Fruit fly (Drosophila melanogaster) whole organism, embryonic: ENCODE results near the gene Atat.

Experiments
- Adf1 ChIP-seq: fragments of 200-800 bp; sonication (Bioruptor generic); IDR thresholded peaks from 2 replicates; pipeline ENCODE4 v1.3.6; 2022; ENCODE audit warnings: missing biosample characterization, missing genetic modification characterization
- Atf3 ChIP-seq: fragments of 200-800 bp; sonication (Bioruptor generic); optimal IDR thresholded peaks from 3 replicates; lab custom pipeline; 2016; ENCODE audit warnings: missing biosample characterization, missing genetic modification characterization
- CG10267 ChIP-seq: fragments of 200-800 bp; sonication (Bioruptor generic); optimal IDR thresholded peaks from 2 replicates; lab custom pipeline; 2018; ENCODE audit warnings: missing biosample characterization, mild to moderate bottlenecking, missing genetic modification characterization, moderate library complexity
- CG10366 ChIP-seq: fragments of 200-800 bp; sonication (Bioruptor generic); IDR thresholded peaks from 2 replicates; pipeline ENCODE4 v1.3.6; 2022; ENCODE audit warnings: missing biosample characterization, missing genetic modification characterization
- CG11560 ChIP-seq: fragments of 200-800 bp; sonication (Bioruptor generic); IDR thresholded peaks from 3 replicates; pipeline ENCODE4 v1.3.6; 2022; ENCODE audit warnings: missing biosample characterization, missing genetic modification characterization
- CG12299 ChIP-seq: fragments of 200-800 bp; sonication (Bioruptor generic); optimal IDR thresholded peaks from 2 replicates; lab custom pipeline; 2018; ENCODE audit warnings: missing biosample characterization, mild to moderate bottlenecking, missing genetic modification characterization
- CG1233 ChIP-seq: fragments of 200-800 bp; sonication (Bioruptor generic); optimal IDR thresholded peaks from 4 replicates; lab custom pipeline; 2018; ENCODE audit warnings: missing biosample characterization, mild to moderate bottlenecking, missing genetic modification characterization
- CG13287 ChIP-seq: fragments of 200-800 bp; sonication (Bioruptor generic); IDR thresholded peaks from 2 replicates; pipeline ENCODE4 v1.3.6; 2022; ENCODE audit warnings: missing biosample characterization, missing genetic modification characterization; ENCODE audit not compliant: partially characterized antibody
- CG13296 ChIP-seq: fragments of 200-800 bp; sonication (Bioruptor generic); optimal IDR thresholded peaks from 3 replicates; lab custom pipeline; 2018; ENCODE audit warnings: missing biosample characterization, mild to moderate bottlenecking, missing genetic modification characterization
- CG14014 ChIP-seq: fragments of 200-800 bp; sonication (Bioruptor generic); IDR thresholded peaks from 2 replicates; pipeline ENCODE4 v1.3.6; 2022; ENCODE audit warnings: missing biosample characterization, missing genetic modification characterization
- CG1602 ChIP-seq: fragments of 200-800 bp; sonication (Bioruptor generic); optimal IDR thresholded peaks from 3 replicates; lab custom pipeline; 2016; ENCODE audit warnings: missing biosample characterization, missing genetic modification characterization
- CG17359 ChIP-seq: fragments of 200-800 bp; sonication (Bioruptor generic); optimal IDR thresholded peaks from 3 replicates; lab custom pipeline; 2018; ENCODE audit warnings: missing biosample characterization, mild to moderate bottlenecking, missing genetic modification characterization, moderate library complexity
- CG2875 ChIP-seq: fragments of 200-800 bp; sonication (Bioruptor generic); optimal IDR thresholded peaks from 2 replicates; lab custom pipeline; 2017; ENCODE audit warnings: missing biosample characterization, mild to moderate bottlenecking, missing genetic modification characterization, missing genetic modification reagents
- CG4328 ChIP-seq: fragments of 200-800 bp; sonication (Bioruptor generic); optimal IDR thresholded peaks from 3 replicates; lab custom pipeline; 2017; ENCODE audit warnings: missing biosample characterization, missing genetic modification reagents, missing genetic modification characterization
- CG4617 ChIP-seq: fragments of 200-800 bp; sonication (Bioruptor generic); optimal IDR thresholded peaks from 3 replicates; lab custom pipeline; 2016; ENCODE audit warnings: missing biosample characterization, missing genetic modification characterization, borderline replicate concordance
- CG6683 ChIP-seq: fragments of 200-800 bp; sonication (Bioruptor generic); optimal IDR thresholded peaks from 2 replicates; lab custom pipeline; 2017; ENCODE audit warnings: missing biosample characterization, mild to moderate bottlenecking, missing genetic modification characterization, missing genetic modification reagents
- CG6791 ChIP-seq: fragments of 200-800 bp; sonication (Bioruptor generic); IDR thresholded peaks from 3 replicates; pipeline ENCODE4 v1.3.6; 2022; ENCODE audit warnings: missing biosample characterization, missing genetic modification characterization; ENCODE audit not compliant: partially characterized antibody
- CG7556 ChIP-seq: fragments of 200-800 bp; sonication (Bioruptor generic); optimal IDR thresholded peaks from 2 replicates; lab custom pipeline; 2017; ENCODE audit warnings: missing biosample characterization, mild to moderate bottlenecking, missing genetic modification characterization
- CG7839 ChIP-seq: fragments of 200-800 bp; sonication (Bioruptor generic); optimal IDR thresholded peaks from 3 replicates; lab custom pipeline; 2018; ENCODE audit warnings: missing biosample characterization, mild to moderate bottlenecking, missing genetic modification characterization, moderate library complexity
- CG9609 ChIP-seq: fragments of 200-800 bp; sonication (Bioruptor generic); optimal IDR thresholded peaks from 3 replicates; lab custom pipeline; 2016; ENCODE audit warnings: missing biosample characterization, missing genetic modification characterization
- CTCF ChIP-seq: fragments of 200-800 bp; sonication (Bioruptor generic); optimal IDR thresholded peaks from 2 replicates; lab custom pipeline; 2017; ENCODE audit warnings: missing biosample characterization, mild to moderate bottlenecking, missing genetic modification characterization, moderate library complexity
- Dad ChIP-seq: fragments of 200-800 bp; sonication (Bioruptor generic); optimal IDR thresholded peaks from 3 replicates; lab custom pipeline; 2016; ENCODE audit warnings: missing biosample characterization, missing genetic modification characterization
- Drgx ChIP-seq: fragments of 200-800 bp; sonication (Bioruptor generic); IDR thresholded peaks from 2 replicates; pipeline ENCODE4 v1.3.6; 2022; ENCODE audit warnings: missing biosample characterization, missing genetic modification characterization
- E2f1 ChIP-seq: fragments of 200-800 bp; sonication (Bioruptor generic); IDR thresholded peaks from 2 replicates; pipeline ENCODE4 v1.3.6; 2022; ENCODE audit warnings: missing biosample characterization, missing genetic modification characterization
- Hr39 ChIP-seq: fragments of >200 bp; optimal IDR thresholded peaks from 2 replicates; lab custom pipeline; 2017
- Hsf ChIP-seq: fragments of 200-800 bp; sonication (Bioruptor generic); optimal IDR thresholded peaks from 3 replicates; lab custom pipeline; 2016; ENCODE audit warnings: missing biosample characterization, missing genetic modification characterization
- Jarid2 ChIP-seq: fragments of 200-800 bp; sonication (Bioruptor generic); optimal IDR thresholded peaks from 3 replicates; lab custom pipeline; 2017; ENCODE audit warnings: mild to moderate bottlenecking, missing biosample characterization, missing genetic modification reagents, missing genetic modification characterization
- NK7.1 ChIP-seq: fragments of 200-800 bp; sonication (Bioruptor generic); optimal IDR thresholded peaks from 3 replicates; lab custom pipeline; 2016; ENCODE audit warnings: missing biosample characterization, missing genetic modification characterization
- Ptx1 ChIP-seq: fragments of 200-800 bp; sonication (Bioruptor generic); IDR thresholded peaks from 2 replicates; pipeline ENCODE4 v1.3.6; 2022; ENCODE audit warnings: missing biosample characterization, missing genetic modification characterization
- Usf ChIP-seq: fragments of 200-800 bp; sonication (Bioruptor generic); optimal IDR thresholded peaks from 2 replicates; lab custom pipeline; 2017; ENCODE audit warnings: missing genotype, missing biosample characterization, missing genetic modification characterization
- al ChIP-seq: fragments of 200-800 bp; sonication (Bioruptor generic); IDR thresholded peaks from 2 replicates; pipeline ENCODE4 v1.3.6; 2022; ENCODE audit warnings: missing biosample characterization, missing genetic modification characterization
- bab2 ChIP-seq: fragments of 200-800 bp; sonication (Bioruptor generic); optimal IDR thresholded peaks from 2 replicates; lab custom pipeline; 2016; ENCODE audit warnings: missing biosample characterization, missing genetic modification characterization
- bcd ChIP-seq: fragments of 200-800 bp; sonication (Bioruptor generic); optimal IDR thresholded peaks from 2 replicates; lab custom pipeline; 2017; ENCODE audit warnings: missing biosample characterization, mild to moderate bottlenecking, missing genetic modification characterization
- br ChIP-seq: fragments of >200 bp; optimal IDR thresholded peaks from 2 replicates; lab custom pipeline; 2017
- ci ChIP-seq: fragments of 200-800 bp; sonication (Bioruptor generic); IDR thresholded peaks from 3 replicates; pipeline ENCODE4 v1.3.6; 2022; ENCODE audit warnings: missing biosample characterization, missing genetic modification characterization
- crp ChIP-seq, 2 experiments: fragments of 200-800 bp; sonication (Bioruptor generic); optimal IDR thresholded peaks; 2 replicates in 1 of 2; 3 replicates in 1 of 2; lab custom pipeline; 2017; ENCODE audit warnings: missing biosample characterization in 2 of 2, missing genetic modification characterization in 2 of 2, mild to moderate bottlenecking in 1 of 2, moderate library complexity in 1 of 2
- da ChIP-seq: fragments of 200-800 bp; sonication (Bioruptor generic); optimal IDR thresholded peaks from 2 replicates; lab custom pipeline; 2016; ENCODE audit warnings: missing biosample characterization, missing genetic modification characterization
- gcm2 ChIP-seq: fragments of 200-800 bp; sonication (Bioruptor generic); optimal IDR thresholded peaks from 2 replicates; lab custom pipeline; 2016; ENCODE audit warnings: missing biosample characterization, missing genetic modification characterization
- insv ChIP-seq, 2 experiments: fragments of 200-800 bp; sonication (Bioruptor generic); optimal IDR thresholded peaks; 3 replicates each; lab custom pipeline; 2016 to 2018; ENCODE audit warnings: missing biosample characterization in 2 of 2, missing genetic modification characterization in 2 of 2
- klu ChIP-seq: fragments of 200-800 bp; sonication (Bioruptor generic); IDR thresholded peaks from 2 replicates; pipeline ENCODE4 v1.3.6; 2022; ENCODE audit warnings: missing biosample characterization, missing genetic modification characterization
- nau ChIP-seq: fragments of 200-800 bp; sonication (Bioruptor generic); optimal IDR thresholded peaks from 3 replicates; lab custom pipeline; 2017; ENCODE audit warnings: missing biosample characterization, mild to moderate bottlenecking, missing genetic modification characterization, missing genetic modification reagents
- nom ChIP-seq: fragments of 200-800 bp; sonication (Bioruptor generic); optimal IDR thresholded peaks from 2 replicates; lab custom pipeline; 2017; ENCODE audit warnings: missing biosample characterization, missing genetic modification characterization, mild to moderate bottlenecking, moderate library complexity, missing genetic modification reagents
- odd ChIP-seq: fragments of 200-800 bp; sonication (Bioruptor generic); optimal IDR thresholded peaks from 2 replicates; lab custom pipeline; 2017; ENCODE audit warnings: missing biosample characterization, mild to moderate bottlenecking, missing genetic modification characterization
- otp ChIP-seq: fragments of 200-800 bp; sonication (Bioruptor generic); IDR thresholded peaks from 3 replicates; pipeline ENCODE4, ENCODE4 v1.3.6; 2022; ENCODE audit warnings: missing biosample characterization, missing genetic modification characterization
- pb ChIP-seq: fragments of 200-800 bp; sonication (Bioruptor generic); optimal IDR thresholded peaks from 3 replicates; lab custom pipeline; 2016; ENCODE audit warnings: missing biosample characterization, missing genetic modification characterization
- pum ChIP-seq: fragments of 200-800 bp; sonication (Bioruptor generic); optimal IDR thresholded peaks from 2 replicates; lab custom pipeline; 2016; ENCODE audit warnings: missing biosample characterization, missing genetic modification characterization
- seq ChIP-seq: fragments of 200-800 bp; sonication (Bioruptor generic); IDR thresholded peaks from 2 replicates; pipeline ENCODE4 v1.3.6; 2022; ENCODE audit warnings: missing biosample characterization, missing genetic modification characterization
- sisA ChIP-seq: fragments of 200-800 bp; sonication (Bioruptor generic); IDR thresholded peaks from 2 replicates; pipeline ENCODE4 v1.3.6; 2022; ENCODE audit warnings: missing biosample characterization, missing genetic modification characterization
- sob ChIP-seq: fragments of 200-800 bp; sonication (Bioruptor generic); IDR thresholded peaks from 2 replicates; pipeline ENCODE4 v1.3.6; 2022; ENCODE audit warnings: missing biosample characterization, missing genetic modification characterization
- tap ChIP-seq: fragments of 200-800 bp; optimal IDR thresholded peaks from 3 replicates; lab custom pipeline; 2019; ENCODE audit warnings: missing biosample characterization, mild to moderate bottlenecking, missing genetic modification characterization, moderate library complexity
- tll ChIP-seq, 2 experiments: fragments of 200-800 bp in 1 of 2; fragments of >200 bp in 1 of 2; sonication (Bioruptor generic) in 1 of 2; optimal IDR thresholded peaks; 2 replicates each; lab custom pipeline; 2017 to 2019; ENCODE audit warnings: missing biosample characterization in 2 of 2, missing genetic modification characterization in 2 of 2, mild to moderate bottlenecking in 1 of 2, moderate library complexity in 1 of 2
- zfh1 ChIP-seq: fragments of 200-800 bp; sonication (Bioruptor generic); IDR thresholded peaks from 3 replicates; pipeline ENCODE4 v1.3.6; 2022; ENCODE audit warnings: missing biosample characterization, missing genetic modification characterization

Gene Atat

dm6 chr3L:9366850-9367430, 59.6 kb downstream of the Atat start, which contains the start of the genes Klp67A and CG4452 (continued):
- no peak for TF ChIP-seq sisA (GFP tag; lab: Robert Waterston, UW)
- TF ChIP-seq crp (GFP tag; optimal IDR thresholded peaks at IDR 0.05; lab: Kevin White, UChicago) = peak in 1 of 2 experiments; percentile 27
- TF ChIP-seq CG13296 (GFP tag; lab: Kevin White, UChicago) = peak; percentile 17
- 0 out of 2 replicates have a peak, but pooled peaks have one; percentile 34 for TF ChIP-seq al (GFP tag; lab: Robert Waterston, UW)
- no peak; the same call in 1 of the 2 replicates for TF ChIP-seq Adf1 (GFP tag; lab: Robert Waterston, UW)
- TF ChIP-seq bcd = no peak
- no peak for TF ChIP-seq odd
- TF ChIP-seq CG13287 (GFP tag; lab: Robert Waterston, UW) = peak; percentile 89
- peak; percentile 34 for TF ChIP-seq CG1602
- no peak for TF ChIP-seq CG11560 (tag; lab: Robert Waterston, UW)
- TF ChIP-seq Jarid2 (GFP tag; lab: Kevin White, UChicago) = no peak
- peak in 1 of 2 experiments; percentile 39 for TF ChIP-seq insv (GFP tag; optimal IDR thresholded peaks at IDR 0.05; lab: Kevin White, UChicago)
- peak; percentile 4 for TF ChIP-seq CG17359 (tag; lab: Kevin White, UChicago)
- TF ChIP-seq nom (GFP tag; lab: Kevin White, UChicago) = no peak
- no peak for TF ChIP-seq tap
- TF ChIP-seq CG1233 (GFP tag; lab: Kevin White, UChicago) = no peak
- TF ChIP-seq CG10267 = peak; percentile 75
- TF ChIP-seq bab2 (GFP tag; lab: Kevin White, UChicago) = peak; percentile 20
- no peak for TF ChIP-seq CG9609
- peak; percentile 44; the same call in 1 of the 3 replicates for TF ChIP-seq ci (GFP tag; lab: Robert Waterston, UW)
- no peak for TF ChIP-seq Ptx1 (GFP tag; lab: Robert Waterston, UW)
- TF ChIP-seq E2f1 (GFP tag; lab: Robert Waterston, UW) = no peak
- no peak for TF ChIP-seq br (lab: Kevin White, UChicago)
- no peak for TF ChIP-seq gcm2
- TF ChIP-seq CG7839 (tag; lab: Kevin White, UChicago) = peak; percentile 46
- TF ChIP-seq Hr39 = no peak
- TF ChIP-seq Atf3 (GFP tag; lab: Kevin White, UChicago) = no peak
- no peak for TF ChIP-seq otp (GFP tag; lab: Robert Waterston, UW)
- no peak for TF ChIP-seq da (GFP tag; lab: Kevin White, UChicago)
- no peak for TF ChIP-seq CG4328 (GFP tag; lab: Kevin White, UChicago)
- TF ChIP-seq CTCF (GFP tag; lab: Kevin White, UChicago) = no peak
- TF ChIP-seq CG4617 (GFP tag; lab: Kevin White, UChicago) = no peak
- no peak for TF ChIP-seq seq (GFP tag; lab: Robert Waterston, UW)
- no peak for TF ChIP-seq pum (GFP tag; lab: Kevin White, UChicago)
- no peak for TF ChIP-seq NK7.1 (GFP tag; lab: Kevin White, UChicago)
- TF ChIP-seq CG6791 (GFP tag; lab: Robert Waterston, UW) = peak; percentile 83
- no peak for TF ChIP-seq klu (GFP tag; lab: Robert Waterston, UW)
- TF ChIP-seq pb (GFP tag; lab: Kevin White, UChicago) = no peak
- TF ChIP-seq zfh1 (GFP tag; lab: Robert Waterston, UW) = 0 out of 3 replicates have a peak, but pooled peaks have one; percentile 18
- peak in 1 of 2 experiments; percentile 22 for TF ChIP-seq tll (GFP tag; optimal IDR thresholded peaks at IDR 0.05; lab: Kevin White, UChicago)
- TF ChIP-seq sob = no peak
- no peak for TF ChIP-seq CG2875 (GFP tag; lab: Kevin White, UChicago)
- no peak for TF ChIP-seq nau
- peak; percentile 34 for TF ChIP-seq CG7556 (GFP tag; lab: Kevin White, UChicago)
- TF ChIP-seq Dad (GFP tag; lab: Kevin White, UChicago) = no peak
- TF ChIP-seq Hsf (GFP tag; lab: Kevin White, UChicago) = peak; percentile 48
- TF ChIP-seq CG12299 (tag; lab: Kevin White, UChicago) = no peak
- peak; percentile 10; the same call in 1 of the 2 replicates for TF ChIP-seq CG14014 (GFP tag; lab: Robert Waterston, UW)
- no peak for TF ChIP-seq Usf
- TF ChIP-seq CG10366 = no peak
- no peak for TF ChIP-seq Drgx (GFP tag; lab: Robert Waterston, UW)
- no peak for TF ChIP-seq CG6683 (GFP tag; lab: Kevin White, UChicago)
